Worm (Caenorhabditis elegans) whole organism, late embryonic: Measurements from ENCODE around the gene wago-5.

Experiments
- K02D7.2 ChIP-seq: sonication (generic microtip); optimal IDR thresholded peaks from 2 replicates; lab custom pipeline; 2017; ENCODE audit warnings: mild to moderate bottlenecking, missing genetic modification characterization, missing compliant biosample characterization
- Y22D7AL.16 ChIP-seq: sonication (generic microtip); optimal IDR thresholded peaks from 2 replicates; lab custom pipeline; 2016; ENCODE audit warnings: missing genetic modification characterization, missing compliant biosample characterization
- ahr-1 ChIP-seq: sonication (generic microtip); optimal IDR thresholded peaks from 2 replicates; lab custom pipeline; 2016; ENCODE audit warnings: missing genetic modification characterization, missing compliant biosample characterization
- ceh-14 ChIP-seq: sonication (generic microtip); optimal IDR thresholded peaks from 2 replicates; lab custom pipeline; 2016; ENCODE audit warnings: missing genotype, missing genetic modification characterization, missing compliant biosample characterization
- ceh-18 ChIP-seq: sonication (generic microtip); optimal IDR thresholded peaks from 2 replicates; lab custom pipeline; 2016; ENCODE audit warnings: missing genetic modification characterization, missing compliant biosample characterization
- ceh-2 ChIP-seq: sonication (generic microtip); optimal IDR thresholded peaks from 2 replicates; lab custom pipeline; 2016; ENCODE audit warnings: missing genotype, missing genetic modification characterization, missing compliant biosample characterization
- ceh-22 ChIP-seq: sonication (generic microtip); optimal IDR thresholded peaks from 2 replicates; lab custom pipeline; 2017; ENCODE audit warnings: missing biosample characterization, missing genetic modification characterization
- ceh-24 ChIP-seq: sonication (generic microtip); optimal IDR thresholded peaks from 2 replicates; lab custom pipeline; 2016; ENCODE audit warnings: mild to moderate bottlenecking, missing genetic modification characterization, missing compliant biosample characterization
- ceh-31 ChIP-seq: sonication (generic microtip); optimal IDR thresholded peaks from 2 replicates; lab custom pipeline; 2016; ENCODE audit warnings: missing genetic modification characterization, missing compliant biosample characterization
- ceh-45 ChIP-seq: fragments of 200-800 bp; sonication (Bioruptor generic); IDR thresholded peaks from 2 replicates; pipeline ENCODE4 v1.3.6; 2022; ENCODE audit warnings: missing genetic modification reagents, missing genetic modification characterization, missing compliant biosample characterization
- elt-4 ChIP-seq: sonication (generic microtip); optimal IDR thresholded peaks from 2 replicates; lab custom pipeline; 2016; ENCODE audit warnings: missing genetic modification characterization, missing compliant biosample characterization
- fax-1 ChIP-seq: sonication (generic microtip); optimal IDR thresholded peaks from 2 replicates; lab custom pipeline; 2016; ENCODE audit warnings: missing genotype, missing genetic modification characterization, missing compliant biosample characterization
- hlh-13 ChIP-seq: fragments of 200-800 bp; sonication (Bioruptor generic); optimal IDR thresholded peaks from 2 replicates; lab custom pipeline; 2018; ENCODE audit warnings: mild to moderate bottlenecking, missing genetic modification characterization, missing compliant biosample characterization
- hlh-30 ChIP-seq: sonication (generic microtip); optimal IDR thresholded peaks from 2 replicates; lab custom pipeline; 2017; ENCODE audit warnings: antibody characterized with exemption, missing genetic modification characterization, missing compliant biosample characterization; ENCODE audit not compliant: insufficient read depth
- hlh-6 ChIP-seq: sonication (generic microtip); optimal IDR thresholded peaks from 2 replicates; lab custom pipeline; 2016; ENCODE audit warnings: missing genotype, missing genetic modification characterization, missing compliant biosample characterization
- lin-11 ChIP-seq: fragments of 200-800 bp; sonication (Bioruptor generic); optimal IDR thresholded peaks from 2 replicates; lab custom pipeline; 2018; ENCODE audit warnings: mild to moderate bottlenecking, missing genetic modification characterization, missing compliant biosample characterization
- nfya-1 ChIP-seq: sonication (generic microtip); optimal IDR thresholded peaks from 2 replicates; lab custom pipeline; 2017; ENCODE audit warnings: missing genetic modification characterization, mild to moderate bottlenecking, missing compliant biosample characterization, antibody characterized with exemption, moderate library complexity
- nhr-232 ChIP-seq: sonication (generic microtip); optimal IDR thresholded peaks from 2 replicates; lab custom pipeline; 2016; ENCODE audit warnings: missing genetic modification characterization, missing compliant biosample characterization
- npax-4 ChIP-seq: sonication (generic microtip); optimal IDR thresholded peaks from 2 replicates; lab custom pipeline; 2016; ENCODE audit warnings: missing genetic modification characterization, missing compliant biosample characterization
- odd-2 ChIP-seq: sonication (generic microtip); optimal IDR thresholded peaks from 2 replicates; lab custom pipeline; 2017; ENCODE audit warnings: antibody characterized with exemption, mild to moderate bottlenecking, missing genetic modification characterization, missing compliant biosample characterization
- pat-9 ChIP-seq: fragments of 200-800 bp; sonication (Bioruptor generic); optimal IDR thresholded peaks from 2 replicates; lab custom pipeline; 2018; ENCODE audit warnings: mild to moderate bottlenecking, missing genetic modification characterization, moderate library complexity, missing compliant biosample characterization
- pax-1 ChIP-seq: fragments of 150-350 bp; optimal IDR thresholded peaks from 2 replicates; lab custom pipeline; 2014; ENCODE audit warnings: missing biosample characterization, missing genetic modification characterization
- pha-2 ChIP-seq: sonication (generic microtip); optimal IDR thresholded peaks from 2 replicates; lab custom pipeline; 2017; ENCODE audit warnings: mild to moderate bottlenecking, missing genetic modification characterization, missing compliant biosample characterization
- pqm-1 ChIP-seq: sonication (generic microtip); optimal IDR thresholded peaks from 2 replicates; lab custom pipeline; 2016; ENCODE audit warnings: missing genetic modification characterization, missing compliant biosample characterization
- pros-1 ChIP-seq: fragments of 150-350 bp; optimal IDR thresholded peaks from 2 replicates; lab custom pipeline; 2014; ENCODE audit warnings: missing biosample characterization, missing genetic modification reagents, missing genetic modification characterization
- sox-2 ChIP-seq: fragments of 200-800 bp; sonication (Bioruptor generic); IDR thresholded peaks from 2 replicates; pipeline ENCODE4 v1.3.6; 2022; ENCODE audit warnings: missing genetic modification reagents, missing genetic modification characterization, missing compliant biosample characterization
- tbx-2 ChIP-seq: sonication (generic microtip); optimal IDR thresholded peaks from 2 replicates; lab custom pipeline; 2016; ENCODE audit warnings: missing genetic modification characterization, missing compliant biosample characterization
- tbx-7 ChIP-seq: sonication (generic microtip); optimal IDR thresholded peaks from 2 replicates; lab custom pipeline; 2016; ENCODE audit warnings: missing genotype, missing genetic modification characterization, missing compliant biosample characterization
- unc-3 ChIP-seq, 2 experiments: fragments of 200-800 bp in 1 of 2; sonication (Bioruptor generic) in 1 of 2; sonication (generic microtip) in 1 of 2; conservative IDR thresholded peaks in 1 of 2; optimal IDR thresholded peaks in 1 of 2; 2 replicates each; pipeline versions ENCODE4 v1.3.6 to Lab custom; 2016 to 2022; ENCODE audit warnings: missing compliant biosample characterization in 2 of 2, missing genetic modification characterization in 2 of 2, missing genetic modification reagents in 1 of 2
- unc-55 ChIP-seq: sonication (generic microtip); optimal IDR thresholded peaks from 2 replicates; lab custom pipeline; 2017; ENCODE audit warnings: missing biosample characterization, missing genetic modification reagents, missing genetic modification characterization
- zip-5 ChIP-seq: sonication (generic microtip); optimal IDR thresholded peaks from 2 replicates; lab custom pipeline; 2016; ENCODE audit warnings: missing genetic modification characterization, missing compliant biosample characterization

The wago-5 gene

ce11 chrII:5794195-5794594 lies 21.1 kb downstream of the wago-5 start, which contains the start of gene acdh-8:
TSS of gene acdh-8 (plus strand) at chrII:5794495.
- TF ChIP-seq tbx-7 (tag; lab: Kevin White, UChicago): no peak
- TF ChIP-seq hlh-6 (tag; lab: Kevin White, UChicago): no peak
- TF ChIP-seq odd-2 (tag; lab: Kevin White, UChicago): no peak
- TF ChIP-seq Y22D7AL.16: no peak
- TF ChIP-seq unc-3 (GFP tag; conservative IDR thresholded peaks at IDR 0.05; lab: Robert Waterston, UW): no peak
- TF ChIP-seq unc-3 (tag; optimal IDR thresholded peaks at IDR 0.05; lab: Kevin White, UChicago): no peak
- TF ChIP-seq nfya-1: no peak
- no peak for TF ChIP-seq pros-1 (tag; lab: Kevin White, UChicago)

- no peak for TF ChIP-seq hlh-13 (GFP tag; lab: Kevin White, UChicago)
- TF ChIP-seq npax-4 (tag; lab: Kevin White, UChicago): no peak
- no peak for TF ChIP-seq ceh-45
- no peak for TF ChIP-seq nhr-232 (tag; lab: Kevin White, UChicago)
- no peak for TF ChIP-seq ahr-1 (tag; lab: Kevin White, UChicago)
- no peak for TF ChIP-seq odd-2 (tag; lab: Kevin White, UChicago)
- no peak for TF ChIP-seq nfya-1
- no peak for TF ChIP-seq pqm-1 (tag; lab: Kevin White, UChicago)
- no peak for TF ChIP-seq ceh-2 (tag; lab: Kevin White, UChicago)
- TF ChIP-seq tbx-2 (tag; lab: Kevin White, UChicago): no peak
- TF ChIP-seq zip-5 (tag; lab: Kevin White, UChicago): no peak
- TF ChIP-seq fax-1: no peak
Measured at ce11 chrII:5792490-5792889, 22.8 kb downstream of the wago-5 start, which contains the start of gene K05F1.14. TSS of gene K05F1.14 (minus strand) at chrII:5792590.

DNA sequence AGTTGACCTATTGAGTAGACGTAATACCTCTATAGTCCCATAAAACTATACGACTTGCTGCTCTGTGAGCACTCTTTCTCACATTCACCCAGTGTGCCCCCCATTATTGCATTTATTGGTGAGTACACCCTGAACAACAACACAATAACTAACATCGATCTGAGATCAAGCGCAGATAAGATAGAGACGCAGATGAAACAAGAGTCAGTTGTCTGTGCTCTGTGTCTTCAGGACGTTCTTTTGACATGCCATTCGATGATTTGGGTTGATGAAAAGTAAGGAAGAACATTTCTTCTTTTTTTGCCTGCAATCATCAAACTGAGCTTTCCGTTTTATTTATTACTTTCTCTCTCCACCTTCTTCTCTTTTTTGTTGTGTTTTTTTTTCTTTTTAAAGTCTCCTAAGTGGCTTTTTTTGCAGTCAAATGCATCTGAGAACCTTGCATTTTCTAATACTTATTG lies 24.9 kb downstream of the wago-5 start, which contains the start of gene lect-2:
lect-2 (plus strand) TSS at position 411 of the 461 bp plus-strand sequence.
- TF ChIP-seq unc-55 (GFP tag; lab: Kevin White, UChicago): peak; percentile 35
- TF ChIP-seq sox-2 (GFP tag; lab: Robert Waterston, UW): no peak
- TF ChIP-seq, all 69 proteins: peak for 1

ce11 chrII:5788815-5789214 lies 26.5 kb downstream of the wago-5 start, which contains the start of gene K05F1.13:
TSS of gene K05F1.13 (plus strand) at chrII:5789115.
- TF ChIP-seq lin-11 (tag; lab: Kevin White, UChicago) (no peak), hlh-6 (tag; lab: Kevin White, UChicago) (no peak), zip-5 (tag; lab: Kevin White, UChicago) (no peak), tbx-2 (tag; lab: Kevin White, UChicago) (no peak), ahr-1 (tag; lab: Kevin White, UChicago) (no peak), pax-1 (no peak), pros-1 (tag; lab: Kevin White, UChicago) (no peak), elt-4 (no peak), odd-2 (tag; lab: Kevin White, UChicago) (no peak)

DNA sequence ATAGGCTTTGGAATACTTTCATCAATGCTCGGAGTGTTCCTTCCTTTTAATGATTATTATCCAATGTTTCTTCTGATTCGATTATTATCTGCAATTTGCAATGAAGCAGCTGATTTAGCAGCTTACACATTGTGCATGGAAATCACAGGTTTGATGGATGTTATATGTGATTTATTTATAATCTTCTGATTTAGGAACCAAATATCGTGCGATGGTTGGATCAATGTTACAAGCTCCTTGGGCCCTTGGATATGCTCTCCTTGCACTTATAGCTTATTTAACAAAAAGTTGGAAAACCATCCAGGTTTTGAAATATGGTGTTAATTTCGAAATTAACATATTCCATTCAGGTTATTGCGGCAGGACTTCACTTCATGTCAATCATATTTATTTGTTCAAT lies 29.8 kb downstream of the wago-5 start:
- TF ChIP-seq ceh-14: no peak
- no peak for TF ChIP-seq ceh-22 (tag; lab: Kevin White, UChicago)
- no peak for TF ChIP-seq ceh-45
- no peak for TF ChIP-seq unc-3 (GFP tag; conservative IDR thresholded peaks at IDR 0.05; lab: Robert Waterston, UW)
- no peak for TF ChIP-seq unc-3 (tag; optimal IDR thresholded peaks at IDR 0.05; lab: Kevin White, UChicago)
- no peak for TF ChIP-seq ceh-24
- no peak for TF ChIP-seq ceh-18 (tag; lab: Kevin White, UChicago)
- no peak for TF ChIP-seq pros-1 (tag; lab: Kevin White, UChicago)
- no peak for TF ChIP-seq pha-2 (tag; lab: Kevin White, UChicago)
- TF ChIP-seq ceh-31: no peak
- no peak for TF ChIP-seq K02D7.2 (tag; lab: Kevin White, UChicago)
- no peak for TF ChIP-seq hlh-30 (tag; lab: Kevin White, UChicago)
- TF ChIP-seq pat-9: no peak
